Worm (Caenorhabditis elegans): Measurements from ENCODE around the gene cyp-25A1.

The cyp-25A1 gene

DNA sequence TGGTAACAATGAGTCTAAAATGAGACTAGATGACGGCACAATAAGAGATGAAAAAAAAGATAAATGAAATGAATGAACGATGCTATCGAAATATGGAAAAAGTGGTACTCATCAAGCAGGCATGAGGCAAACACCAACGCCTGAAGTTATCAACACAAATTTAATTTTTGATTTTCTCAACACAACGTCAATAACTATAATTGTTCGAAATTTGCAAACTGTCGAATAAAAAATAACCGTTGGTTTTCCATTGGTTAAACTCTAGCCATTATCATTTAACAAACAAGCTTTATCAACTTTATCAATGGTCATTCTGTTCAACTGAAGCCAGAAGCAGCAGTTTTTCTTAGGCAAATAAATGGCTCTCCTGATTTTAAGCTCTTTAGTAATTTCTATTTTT lies at the start of gene cyp-25A1:
TSS of gene cyp-25A1 (plus strand) at position 301 of the 400 bp plus-strand sequence.
- TF ChIP-seq alr-1 (tag; optimal IDR thresholded peaks at IDR 0.05) (no peak), snpc-4 (tag; optimal IDR thresholded peaks at IDR 0.05) (no peak), gmeb-1 (tag; optimal IDR thresholded peaks at IDR 0.05) (no peak), Y55F3AM.14 (GFP tag; optimal IDR thresholded peaks at IDR 0.05) (no peak), dmd-4 (tag; optimal IDR thresholded peaks at IDR 0.05) (no peak), ceh-82 (tag; optimal IDR thresholded peaks at IDR 0.05) (no peak), C34F6.9 (tag; optimal IDR thresholded peaks at IDR 0.05) (no peak), peb-1 (tag; optimal IDR thresholded peaks at IDR 0.05) (no peak), mbf-1 (tag; optimal IDR thresholded peaks at IDR 0.05) (no peak), egl-27 (tag; optimal IDR thresholded peaks at IDR 0.05) (no peak), lsy-2 (tag; optimal IDR thresholded peaks at IDR 0.05) (no peak), ztf-11 (tag; optimal IDR thresholded peaks at IDR 0.05) (no peak), unc-62 (GFP tag; optimal IDR thresholded peaks at IDR 0.05) (no peak), crh-2 (tag; optimal IDR thresholded peaks at IDR 0.05) (no peak), nhr-237 (tag; optimal IDR thresholded peaks at IDR 0.05) (no peak), R02D3.7 (tag; optimal IDR thresholded peaks at IDR 0.05) (no peak), nhr-23 (tag; optimal IDR thresholded peaks at IDR 0.05) (no peak), ztf-4 (tag; optimal IDR thresholded peaks at IDR 0.05) (no peak), sma-3 (GFP tag; optimal IDR thresholded peaks at IDR 0.05) (no peak), lin-11 (tag; optimal IDR thresholded peaks at IDR 0.05) (no peak)

DNA sequence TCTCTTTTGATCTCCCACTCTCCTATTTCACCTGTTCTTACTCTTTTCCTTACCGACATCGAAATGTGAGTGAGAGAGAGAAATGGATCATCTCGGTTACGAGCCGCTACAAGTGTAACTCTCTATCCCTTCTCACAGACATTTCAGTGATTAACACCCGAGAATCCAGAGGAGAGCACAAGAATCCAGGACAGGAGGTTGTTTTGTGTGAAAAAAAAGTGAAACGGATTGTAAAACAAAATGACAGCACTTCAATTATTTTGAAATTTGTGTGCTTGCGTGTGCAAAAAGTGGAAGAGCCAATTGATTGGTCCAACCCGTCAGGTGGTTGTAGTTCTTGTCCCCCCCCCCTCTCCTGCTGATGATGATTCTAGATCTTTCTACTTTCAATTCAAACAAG lies 49.5 kb upstream of the cyp-25A1 start:
- TF ChIP-seq nhr-129 (tag; optimal IDR thresholded peaks at IDR 0.05), result peak; percentile 61
- no peak for TF ChIP-seq nhr-23 (tag; optimal IDR thresholded peaks at IDR 0.05)
- no peak for TF ChIP-seq nhr-25 (tag; optimal IDR thresholded peaks at IDR 0.05)
- TF ChIP-seq sma-9 (GFP tag; optimal IDR thresholded peaks at IDR 0.05), result peak; percentile 13
- no peak for TF ChIP-seq sma-9 (tag; optimal IDR thresholded peaks at IDR 0.05)
- no peak for TF ChIP-seq ama-1 (optimal IDR thresholded peaks at IDR 0.05)
- peak; percentile 77 for TF ChIP-seq F13H6.1 (tag; optimal IDR thresholded peaks at IDR 0.05)
- TF ChIP-seq lin-13 (GFP tag; optimal IDR thresholded peaks at IDR 0.05), result peak; percentile 39
- peak; percentile 24 for TF ChIP-seq crh-2 (tag; optimal IDR thresholded peaks at IDR 0.05)
- no peak for TF ChIP-seq sem-4 (tag; optimal IDR thresholded peaks at IDR 0.05)
- TF ChIP-seq unc-39 (tag; optimal IDR thresholded peaks at IDR 0.05), result no peak
- TF ChIP-seq lsy-2 (tag; optimal IDR thresholded peaks at IDR 0.05), result peak in 1 of 2 experiments; percentile 64
- no peak for TF ChIP-seq nhr-21 (tag; optimal IDR thresholded peaks at IDR 0.05)
- TF ChIP-seq nhr-6 (tag; optimal IDR thresholded peaks at IDR 0.05), result no peak
- no peak for TF ChIP-seq gmeb-1 (tag; optimal IDR thresholded peaks at IDR 0.05)

DNA sequence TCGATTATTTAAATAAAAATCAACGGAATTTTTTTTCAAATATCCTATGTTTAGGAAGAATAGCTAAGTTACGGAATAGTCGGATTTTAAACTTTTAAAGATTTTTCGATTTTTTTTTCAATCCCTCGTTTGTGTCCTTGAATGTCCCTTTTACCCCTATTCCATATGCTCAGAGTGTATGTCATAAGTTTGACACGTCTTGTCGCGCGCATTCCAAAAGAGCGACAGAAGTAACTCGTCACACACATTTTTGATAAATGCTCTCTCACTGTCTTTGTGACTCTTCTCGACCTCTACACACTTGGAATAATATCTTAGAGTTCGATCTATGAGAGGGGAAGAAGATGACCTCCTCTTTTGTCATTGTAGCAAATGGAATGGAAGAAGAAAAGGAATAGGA lies 48.5 kb upstream of the cyp-25A1 start:
- TF ChIP-seq nhr-25 (tag; optimal IDR thresholded peaks at IDR 0.05), result no peak
- peak; percentile 30 for TF ChIP-seq mab-5 (tag; optimal IDR thresholded peaks at IDR 0.05)

DNA sequence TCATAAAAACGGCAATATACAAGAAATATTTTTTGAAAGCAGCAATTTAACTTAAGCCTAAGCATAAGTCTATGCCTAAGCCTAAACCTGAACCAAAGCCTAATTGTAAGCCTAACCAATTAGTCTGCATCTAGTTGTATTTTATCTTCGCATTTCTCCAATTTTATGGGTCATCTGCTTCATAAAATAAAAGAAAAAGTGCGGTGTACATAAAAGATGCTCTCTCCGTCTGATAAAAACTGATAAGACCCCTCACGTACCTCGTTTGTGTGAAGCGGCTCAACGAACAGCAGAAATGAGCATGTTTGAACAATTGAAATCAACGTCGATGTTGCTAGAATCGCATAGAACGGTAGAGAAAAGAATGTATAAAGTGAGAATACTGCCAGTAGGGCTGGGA lies 47.3 kb upstream of the cyp-25A1 start:
- TF ChIP-seq mab-5 (tag; optimal IDR thresholded peaks at IDR 0.05) (no peak), Y55F3AM.14 (GFP tag; optimal IDR thresholded peaks at IDR 0.05) (no peak), sma-3 (GFP tag; optimal IDR thresholded peaks at IDR 0.05) (no peak), fos-1 (tag; optimal IDR thresholded peaks at IDR 0.05) (peak; percentile 25)

DNA sequence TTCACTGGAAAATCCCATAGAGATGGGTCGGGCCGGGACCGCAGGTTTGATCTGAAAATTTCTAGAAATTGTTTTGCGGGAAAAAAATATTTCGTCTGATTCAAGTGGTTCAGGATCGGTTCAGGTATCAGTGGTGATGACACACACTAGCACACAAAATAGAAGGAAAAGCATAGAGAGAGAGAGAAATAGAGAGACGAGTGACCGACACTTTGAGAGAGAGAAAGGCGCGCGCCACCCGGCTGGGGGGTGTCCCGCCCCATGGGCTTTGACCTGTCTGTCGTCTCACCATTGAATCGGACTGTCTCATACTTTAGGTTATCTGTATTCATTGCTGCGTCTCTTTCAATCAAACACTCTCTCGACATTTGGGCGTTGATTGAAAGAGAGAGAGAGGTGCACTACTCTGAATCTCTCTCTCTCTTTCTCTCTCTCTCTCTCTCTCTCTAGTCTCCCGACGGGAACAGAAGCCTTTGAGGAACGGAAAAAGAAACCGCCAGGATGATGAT lies 45.9 kb upstream of the cyp-25A1 start, which contains the start of gene acy-3:
TSS of gene acy-3 (minus strand) at position 51 of the 509 bp plus-strand sequence.
- peak; percentile 61 for TF ChIP-seq nhr-129 (tag; optimal IDR thresholded peaks at IDR 0.05)
- TF ChIP-seq snpc-4 (tag; optimal IDR thresholded peaks at IDR 0.05), result peak; percentile 51
- TF ChIP-seq gmeb-1 (tag; optimal IDR thresholded peaks at IDR 0.05), result peak; percentile 2
- TF ChIP-seq zag-1 (tag; optimal IDR thresholded peaks at IDR 0.05), result no peak
- peak; percentile 1 to 47 for TF ChIP-seq mdl-1 (tag; optimal IDR thresholded peaks at IDR 0.05)
- no peak for TF ChIP-seq lin-39 (tag; optimal IDR thresholded peaks at IDR 0.05)
- TF ChIP-seq nhr-10 (tag; optimal IDR thresholded peaks at IDR 0.05), result no peak
- TF ChIP-seq elt-1 (tag; optimal IDR thresholded peaks at IDR 0.05), result no peak
- no peak for TF ChIP-seq ceh-16 (tag; optimal IDR thresholded peaks at IDR 0.05)
- no peak for TF ChIP-seq Y55F3AM.14 (GFP tag; optimal IDR thresholded peaks at IDR 0.05)
- TF ChIP-seq nhr-23 (tag; optimal IDR thresholded peaks at IDR 0.05), result no peak
- no peak for TF ChIP-seq aly-2 (tag; optimal IDR thresholded peaks at IDR 0.05)
- TF ChIP-seq dmd-4 (tag; optimal IDR thresholded peaks at IDR 0.05), result no peak
- TF ChIP-seq nhr-25 (tag; optimal IDR thresholded peaks at IDR 0.05), result peak; percentile 53
- no peak for TF ChIP-seq ztf-4 (tag; optimal IDR thresholded peaks at IDR 0.05)
- TF ChIP-seq nhr-21 (tag; optimal IDR thresholded peaks at IDR 0.05), result peak; percentile 66
- peak; percentile 44 for TF ChIP-seq blmp-1 (tag; optimal IDR thresholded peaks at IDR 0.05; ENCODE audit: insufficient read depth)
- peak; percentile 90 for TF ChIP-seq F13H6.1 (tag; optimal IDR thresholded peaks at IDR 0.05)
- TF ChIP-seq ZK546.5 (tag; optimal IDR thresholded peaks at IDR 0.05), result no peak
- TF ChIP-seq unc-55 (GFP tag; optimal IDR thresholded peaks at IDR 0.05), result no peak
- TF ChIP-seq unc-39 (tag; optimal IDR thresholded peaks at IDR 0.05), result no peak
- TF ChIP-seq nhr-11 (tag; optimal IDR thresholded peaks at IDR 0.05), result no peak
- TF ChIP-seq nhr-237 (tag; optimal IDR thresholded peaks at IDR 0.05), result no peak
- peak; percentile 15 for TF ChIP-seq mab-5 (tag; optimal IDR thresholded peaks at IDR 0.05)
- no peak for TF ChIP-seq ztf-11 (tag; optimal IDR thresholded peaks at IDR 0.05)
- TF ChIP-seq nhr-77 (tag; optimal IDR thresholded peaks at IDR 0.05), result no peak
- TF ChIP-seq C34F6.9 (tag; optimal IDR thresholded peaks at IDR 0.05), result peak; percentile 61
- TF ChIP-seq fos-1 (tag; optimal IDR thresholded peaks at IDR 0.05), result peak; percentile 53
- TF ChIP-seq ama-1 (optimal IDR thresholded peaks at IDR 0.05), result no peak
